Worm (Caenorhabditis elegans) whole organism, L2 larva: ENCODE results near the gene F35D2.2.

Experiments used
- C34F6.9 ChIP-seq: fragments of 150-350 bp; optimal IDR thresholded peaks from 2 replicates; lab custom pipeline; 2014; ENCODE audit warnings: missing biosample characterization, missing genetic modification characterization
- F13H6.1 ChIP-seq: sonication (generic microtip); optimal IDR thresholded peaks from 2 replicates; lab custom pipeline; 2016; ENCODE audit warnings: missing genetic modification characterization, missing compliant biosample characterization
- Y55F3AM.14 ChIP-seq: fragments of 200-800 bp; sonication (Bioruptor generic); optimal IDR thresholded peaks from 2 replicates; lab custom pipeline; 2018; ENCODE audit warnings: mild to moderate bottlenecking, missing genetic modification characterization, missing compliant biosample characterization
- alr-1 ChIP-seq: fragments of 150-350 bp; optimal IDR thresholded peaks from 2 replicates; lab custom pipeline; 2014; ENCODE audit warnings: missing biosample characterization, missing genetic modification characterization
- ama-1 ChIP-seq: fragments of 150-350 bp; optimal IDR thresholded peaks from 2 replicates; lab custom pipeline; 2018; ENCODE audit warnings: inconsistent platforms
- blmp-1 ChIP-seq: sonication (generic microtip); optimal IDR thresholded peaks from 2 replicates; lab custom pipeline; 2017; ENCODE audit warnings: missing genetic modification characterization, mild to moderate bottlenecking, missing compliant biosample characterization, antibody characterized with exemption, moderate library complexity; ENCODE audit not compliant: insufficient read depth
- ceh-16 ChIP-seq: fragments of 150-350 bp; optimal IDR thresholded peaks from 2 replicates; lab custom pipeline; 2014; ENCODE audit warnings: missing biosample characterization, missing genetic modification characterization
- ceh-82 ChIP-seq: fragments of 150-350 bp; optimal IDR thresholded peaks from 2 replicates; lab custom pipeline; 2014; ENCODE audit warnings: missing biosample characterization, missing genetic modification characterization
- crh-2 ChIP-seq: sonication (generic microtip); optimal IDR thresholded peaks from 2 replicates; lab custom pipeline; 2017; ENCODE audit warnings: missing biosample characterization, missing genetic modification characterization
- dmd-4 ChIP-seq: sonication (generic microtip); optimal IDR thresholded peaks from 2 replicates; lab custom pipeline; 2017; ENCODE audit warnings: missing biosample characterization, missing genetic modification characterization
- egl-27 ChIP-seq: sonication (generic microtip); optimal IDR thresholded peaks from 3 replicates; lab custom pipeline; 2017; ENCODE audit warnings: missing biosample characterization, missing genetic modification reagents, missing genetic modification characterization
- fos-1 ChIP-seq: fragments of 150-350 bp; optimal IDR thresholded peaks from 2 replicates; lab custom pipeline; 2014; ENCODE audit warnings: missing biosample characterization, missing genetic modification characterization
- lin-11 ChIP-seq: fragments of 150-350 bp; sonication (generic microtip); optimal IDR thresholded peaks from 2 replicates; lab custom pipeline; 2014; ENCODE audit warnings: missing biosample characterization, missing genetic modification characterization, inconsistent platforms, mixed read lengths
- lin-39 ChIP-seq: fragments of 150-350 bp; optimal IDR thresholded peaks from 2 replicates; lab custom pipeline; 2014; ENCODE audit warnings: missing biosample characterization, missing genetic modification reagents, missing genetic modification characterization
- lsy-2 ChIP-seq, 2 experiments: fragments of 150-350 bp in 1 of 2; sonication (generic microtip) in 1 of 2; optimal IDR thresholded peaks; 2 replicates each; lab custom pipeline; 2014 to 2017; ENCODE audit warnings: missing biosample characterization in 2 of 2, missing genetic modification characterization in 2 of 2
- mab-5 ChIP-seq: fragments of 150-350 bp; optimal IDR thresholded peaks from 2 replicates; lab custom pipeline; 2014; ENCODE audit warnings: missing biosample characterization, missing genetic modification characterization
- mdl-1 ChIP-seq, 2 experiments: fragments of 150-350 bp in 1 of 2; sonication (generic microtip) in 1 of 2; optimal IDR thresholded peaks; 2 replicates each; lab custom pipeline; 2017; ENCODE audit warnings: missing biosample characterization in 2 of 2, missing genetic modification characterization in 2 of 2
- nhr-10 ChIP-seq: sonication (generic microtip); optimal IDR thresholded peaks from 2 replicates; lab custom pipeline; 2017; ENCODE audit warnings: missing biosample characterization, missing genetic modification characterization
- nhr-11 ChIP-seq: fragments of 150-350 bp; optimal IDR thresholded peaks from 2 replicates; lab custom pipeline; 2014; ENCODE audit warnings: missing biosample characterization, missing genetic modification characterization
- nhr-12 ChIP-seq: fragments of 150-350 bp; optimal IDR thresholded peaks from 2 replicates; lab custom pipeline; 2014; ENCODE audit warnings: missing biosample characterization, missing genetic modification characterization
- nhr-129 ChIP-seq: fragments of 150-350 bp; optimal IDR thresholded peaks from 2 replicates; lab custom pipeline; 2014; ENCODE audit warnings: missing biosample characterization, missing genetic modification characterization
- nhr-23 ChIP-seq: fragments of 150-350 bp; optimal IDR thresholded peaks from 2 replicates; lab custom pipeline; 2014; ENCODE audit warnings: missing biosample characterization, missing genetic modification reagents, missing genetic modification characterization
- nhr-25 ChIP-seq: fragments of 150-350 bp; sonication (generic microtip); optimal IDR thresholded peaks from 3 replicates; lab custom pipeline; 2014; ENCODE audit warnings: missing biosample characterization, missing genetic modification characterization
- nhr-6 ChIP-seq: fragments of 150-350 bp; optimal IDR thresholded peaks from 2 replicates; lab custom pipeline; 2014; ENCODE audit warnings: missing biosample characterization, missing genetic modification characterization
- nhr-77 ChIP-seq: fragments of 150-350 bp; optimal IDR thresholded peaks from 2 replicates; lab custom pipeline; 2014; ENCODE audit warnings: missing biosample characterization, missing genetic modification characterization
- peb-1 ChIP-seq: fragments of 150-350 bp; optimal IDR thresholded peaks from 2 replicates; lab custom pipeline; 2014; ENCODE audit warnings: missing biosample characterization, missing genetic modification characterization
- sem-4 ChIP-seq: fragments of 150-350 bp; optimal IDR thresholded peaks from 2 replicates; lab custom pipeline; 2014; ENCODE audit warnings: missing biosample characterization, missing genetic modification reagents, missing genetic modification characterization
- sma-9 ChIP-seq, 2 experiments: fragments of 150-350 bp in 1 of 2; sonication (generic microtip) in 1 of 2; optimal IDR thresholded peaks; 2 replicates each; lab custom pipeline; 2014 to 2016; ENCODE audit warnings: missing genetic modification characterization in 2 of 2, mild to moderate bottlenecking in 1 of 2, missing biosample characterization in 1 of 2, missing compliant biosample characterization in 1 of 2, missing genetic modification reagents in 1 of 2, moderate library complexity in 1 of 2
- snpc-4 ChIP-seq: fragments of 150-350 bp; optimal IDR thresholded peaks from 2 replicates; lab custom pipeline; 2014; ENCODE audit warnings: missing biosample characterization, missing genetic modification characterization
- unc-39 ChIP-seq: fragments of 150-350 bp; optimal IDR thresholded peaks from 2 replicates; lab custom pipeline; 2014; ENCODE audit warnings: missing biosample characterization, missing genetic modification characterization
- unc-55 ChIP-seq: fragments of 150-350 bp; sonication (generic microtip); optimal IDR thresholded peaks from 3 replicates; lab custom pipeline; 2014; ENCODE audit warnings: missing biosample characterization, missing genetic modification reagents, missing genetic modification characterization
- zag-1 ChIP-seq: fragments of 150-350 bp; optimal IDR thresholded peaks from 2 replicates; lab custom pipeline; 2014; ENCODE audit warnings: missing biosample characterization, missing genetic modification characterization
- ztf-11 ChIP-seq: sonication (generic microtip); optimal IDR thresholded peaks from 2 replicates; lab custom pipeline; 2017; ENCODE audit warnings: missing biosample characterization, missing genetic modification characterization
- ztf-4 ChIP-seq: fragments of 150-350 bp; optimal IDR thresholded peaks from 2 replicates; lab custom pipeline; 2014; ENCODE audit warnings: missing biosample characterization, missing genetic modification characterization

Gene F35D2.2

DNA sequence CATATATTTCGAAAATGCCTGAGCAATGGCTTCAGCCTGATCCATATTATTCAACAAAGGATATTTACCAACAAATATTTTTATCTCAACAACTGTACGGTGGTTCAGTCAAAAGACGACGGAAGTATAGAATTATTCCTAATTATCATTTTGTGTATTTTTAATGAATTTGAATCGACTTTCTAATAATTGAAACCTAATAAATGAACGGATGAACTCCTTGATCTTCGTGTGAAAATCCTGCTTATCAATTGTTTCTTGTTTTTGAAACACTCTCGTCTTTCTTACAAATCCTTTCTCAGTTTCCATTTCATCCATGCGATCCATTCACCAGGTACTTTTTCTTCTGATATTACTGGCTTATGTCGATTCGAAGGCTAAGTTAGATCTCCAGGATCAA lies 1.4 kb downstream of the F35D2.2 start, which contains the start of gene F35D2.1:
Gene F35D2.1 (plus strand): TSS at position 301 of the 400 bp plus-strand sequence.
- no peak for TF ChIP-seq Y55F3AM.14 (GFP tag; lab: Kevin White, UChicago)
- no peak for TF ChIP-seq ztf-4
- no peak for TF ChIP-seq mab-5 (tag; lab: Kevin White, UChicago)
- TF ChIP-seq ceh-82 (tag; lab: Kevin White, UChicago), result no peak
- no peak for TF ChIP-seq nhr-77 (tag; lab: Kevin White, UChicago)
- no peak for TF ChIP-seq unc-39 (tag; lab: Kevin White, UChicago)
- no peak for TF ChIP-seq fos-1 (tag; lab: Kevin White, UChicago)
- no peak for TF ChIP-seq nhr-6 (tag; lab: Kevin White, UChicago)

- TF ChIP-seq peb-1, result no peak
- TF ChIP-seq crh-2 (tag; lab: Kevin White, UChicago), result no peak
- TF ChIP-seq blmp-1 (tag; lab: Kevin White, UChicago), result no peak
- TF ChIP-seq egl-27, result no peak
- TF ChIP-seq sem-4, result no peak
- TF ChIP-seq lin-39 (tag; lab: Kevin White, UChicago), result no peak
Measured at ce11 chrII:7577412-7577811, 3.2 kb downstream of the F35D2.2 start, which contains the start of gene F35D2.6. Gene F35D2.6 (plus strand): TSS chrII:7577712.

DNA sequence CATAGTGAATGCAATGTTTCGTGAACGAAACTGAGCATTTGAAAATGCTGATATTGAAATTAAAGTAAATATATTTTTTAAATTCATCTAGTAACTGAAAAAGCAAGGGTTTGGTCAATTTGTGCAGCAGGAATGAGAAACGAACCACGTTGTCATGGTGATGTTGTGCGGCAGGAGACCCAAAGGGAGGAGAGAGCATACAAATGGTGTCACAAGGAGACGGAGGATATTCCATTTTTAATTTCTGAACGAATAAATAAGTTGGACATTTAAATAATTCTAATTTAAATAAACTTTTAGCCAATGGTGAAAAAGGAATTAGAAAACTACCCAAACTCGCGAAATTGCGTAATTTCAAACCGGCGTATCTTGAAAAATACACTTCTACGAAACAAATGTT lies 9.3 kb downstream of the F35D2.2 start, which contains the start of gene mks-3:
Gene mks-3 (minus strand): TSS at position 101 of the 400 bp plus-strand sequence.
- TF ChIP-seq mdl-1 (tag; optimal IDR thresholded peaks at IDR 0.05; lab: Kevin White, UChicago), result no peak
- no peak for TF ChIP-seq nhr-12 (tag; lab: Kevin White, UChicago)
- no peak for TF ChIP-seq ceh-16 (tag; lab: Kevin White, UChicago)
- no peak for TF ChIP-seq ztf-11 (tag; lab: Kevin White, UChicago)
- TF ChIP-seq nhr-23 (tag; lab: Kevin White, UChicago), result no peak
- TF ChIP-seq nhr-25 (tag; lab: Kevin White, UChicago), result no peak
- no peak for TF ChIP-seq alr-1 (tag; lab: Kevin White, UChicago)
- TF ChIP-seq snpc-4 (tag; lab: Kevin White, UChicago), result no peak
- no peak for TF ChIP-seq unc-39 (tag; lab: Kevin White, UChicago)
- no peak for TF ChIP-seq ama-1
- no peak for TF ChIP-seq nhr-10 (tag; lab: Kevin White, UChicago)
- no peak for TF ChIP-seq lsy-2 (tag; optimal IDR thresholded peaks at IDR 0.05; lab: Kevin White, UChicago)
- no peak for TF ChIP-seq nhr-11 (tag; lab: Kevin White, UChicago)
- no peak for TF ChIP-seq sma-9 (GFP tag; optimal IDR thresholded peaks at IDR 0.05; lab: Kevin White, UChicago)
- no peak for TF ChIP-seq sma-9 (tag; optimal IDR thresholded peaks at IDR 0.05; lab: Kevin White, UChicago)
- no peak for TF ChIP-seq dmd-4 (tag; lab: Kevin White, UChicago)
- TF ChIP-seq, all 48 proteins: peak for 0

DNA sequence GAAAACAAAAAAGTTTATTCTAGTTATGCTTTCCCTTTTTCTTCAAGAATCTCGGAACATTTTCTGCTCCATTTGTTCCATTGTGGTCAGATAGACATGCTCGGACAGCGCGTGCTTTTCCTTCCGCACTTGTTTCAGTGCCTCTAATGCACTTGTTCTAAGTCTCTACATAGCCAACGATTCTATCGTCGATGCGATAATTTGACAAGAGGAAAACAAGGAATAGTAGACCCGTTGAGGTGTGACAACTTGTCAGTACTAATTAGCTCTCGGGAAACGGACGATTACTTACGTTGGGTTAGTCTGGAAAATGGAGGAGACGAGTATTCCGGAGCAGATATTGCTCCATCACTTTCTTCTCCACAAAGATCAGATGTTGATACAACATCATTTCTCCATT lies 14.1 kb downstream of the F35D2.2 start:
- no peak for TF ChIP-seq unc-39 (tag; lab: Kevin White, UChicago)
- TF ChIP-seq C34F6.9 (tag; lab: Kevin White, UChicago), result no peak
- no peak for TF ChIP-seq nhr-12 (tag; lab: Kevin White, UChicago)
- no peak for TF ChIP-seq ceh-82 (tag; lab: Kevin White, UChicago)
- TF ChIP-seq ztf-11 (tag; lab: Kevin White, UChicago), result no peak
- TF ChIP-seq nhr-6 (tag; lab: Kevin White, UChicago), result no peak
- TF ChIP-seq nhr-10 (tag; lab: Kevin White, UChicago), result no peak

DNA sequence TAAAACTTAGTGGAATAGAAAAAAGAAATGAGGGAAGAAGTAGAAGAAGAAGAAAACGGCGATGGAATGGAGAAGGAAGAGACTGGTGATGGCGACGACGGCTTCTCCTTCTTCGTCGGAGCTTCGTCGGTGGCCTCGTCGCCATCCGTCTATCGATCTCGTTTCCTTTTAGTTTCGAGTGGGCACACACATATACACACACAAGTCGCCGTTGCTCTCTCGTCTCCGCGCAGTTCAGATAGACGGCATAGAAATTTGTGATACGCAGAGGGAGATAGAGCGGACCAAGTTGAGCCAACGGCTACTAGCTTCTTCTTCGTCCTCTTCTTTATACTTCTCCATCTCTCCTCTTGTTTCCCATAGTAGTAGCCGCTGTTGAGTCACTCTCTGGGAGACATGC lies 19.0 kb downstream of the F35D2.2 start:
- TF ChIP-seq unc-55 (GFP tag; lab: Kevin White, UChicago), result peak; percentile 66
- peak; percentile 22 for TF ChIP-seq sma-9 (GFP tag; optimal IDR thresholded peaks at IDR 0.05; lab: Kevin White, UChicago)
- TF ChIP-seq sma-9 (tag; optimal IDR thresholded peaks at IDR 0.05; lab: Kevin White, UChicago), result no peak
- peak; percentile 46 for TF ChIP-seq nhr-129 (tag; lab: Kevin White, UChicago)
- peak; percentile 21 for TF ChIP-seq sem-4
- TF ChIP-seq alr-1 (tag; lab: Kevin White, UChicago), result no peak
- TF ChIP-seq nhr-25 (tag; lab: Kevin White, UChicago), result no peak
- TF ChIP-seq lin-11, result peak; percentile 38
- TF ChIP-seq F13H6.1 (tag; lab: Kevin White, UChicago), result peak; percentile 67
- peak; percentile 6 for TF ChIP-seq mab-5 (tag; lab: Kevin White, UChicago)
- peak; percentile 83 for TF ChIP-seq zag-1 (tag; lab: Kevin White, UChicago)
- TF ChIP-seq lsy-2 (tag; optimal IDR thresholded peaks at IDR 0.05; lab: Kevin White, UChicago), result peak in 1 of 2 experiments; percentile 35
- peak; percentile 53 for TF ChIP-seq C34F6.9 (tag; lab: Kevin White, UChicago)
- TF ChIP-seq nhr-11 (tag; lab: Kevin White, UChicago), result no peak
